Fruit fly (Drosophila melanogaster) whole organism, adult: ENCODE data around the gene sturkopf.

ENCODE experiments used
- CG11617 ChIP-seq: fragments of 200-800 bp; sonication (Bioruptor generic); optimal IDR thresholded peaks from 2 replicates; lab custom pipeline; 2017; ENCODE audit warnings: mild to moderate bottlenecking, missing biosample characterization, missing genetic modification reagents, missing genetic modification characterization
- CG12768 ChIP-seq: fragments of 200-800 bp; sonication (Bioruptor generic); optimal IDR thresholded peaks from 2 replicates; lab custom pipeline; 2017; ENCODE audit warnings: missing biosample characterization, missing genetic modification characterization, mild to moderate bottlenecking, moderate library complexity, missing genetic modification reagents
- CG1620 ChIP-seq: fragments of 200-800 bp; sonication (Bioruptor generic); optimal IDR thresholded peaks from 2 replicates; lab custom pipeline; 2016; ENCODE audit warnings: missing biosample characterization, missing genetic modification characterization
- CG7045 ChIP-seq: fragments of 200-800 bp; sonication (Bioruptor generic); optimal IDR thresholded peaks from 2 replicates; lab custom pipeline; 2017; ENCODE audit warnings: missing biosample characterization, mild to moderate bottlenecking, missing genetic modification characterization
- CG7101 ChIP-seq: fragments of 200-800 bp; sonication (Bioruptor generic); optimal IDR thresholded peaks from 2 replicates; lab custom pipeline; 2018; ENCODE audit warnings: missing biosample characterization, mild to moderate bottlenecking, missing genetic modification characterization, moderate library complexity
- Clk ChIP-seq: fragments of 200-800 bp; sonication (Bioruptor generic); optimal IDR thresholded peaks from 2 replicates; lab custom pipeline; 2017; ENCODE audit warnings: missing biosample characterization, missing genetic modification characterization
- Hr96 ChIP-seq: fragments of 200-800 bp; sonication (Bioruptor generic); optimal IDR thresholded peaks from 2 replicates; lab custom pipeline; 2016; ENCODE audit warnings: missing biosample characterization, missing genetic modification characterization
- Mnt ChIP-seq: fragments of 200-800 bp; sonication (Bioruptor generic); optimal IDR thresholded peaks from 2 replicates; lab custom pipeline; 2016; ENCODE audit warnings: missing biosample characterization, mild to moderate bottlenecking, missing genetic modification characterization
- cic ChIP-seq: fragments of 200-800 bp; sonication (Bioruptor generic); optimal IDR thresholded peaks from 2 replicates; lab custom pipeline; 2017; ENCODE audit warnings: missing biosample characterization, mild to moderate bottlenecking, missing genetic modification characterization, moderate library complexity
- cnc ChIP-seq, 2 experiments: fragments of >200 bp; optimal IDR thresholded peaks; 2 replicates each; lab custom pipeline; 2017
- kay ChIP-seq: fragments of 200-800 bp; sonication (Bioruptor generic); peaks from one replicate; lab custom pipeline; 2016; ENCODE audit warnings: missing biosample characterization, missing genetic modification characterization, borderline replicate concordance
- ovo ChIP-seq: fragments of 200-800 bp; sonication (Bioruptor generic); optimal IDR thresholded peaks from 2 replicates; lab custom pipeline; 2016; ENCODE audit warnings: missing biosample characterization, missing genetic modification characterization
- pad ChIP-seq: fragments of 200-800 bp; sonication (Bioruptor generic); optimal IDR thresholded peaks from 3 replicates; lab custom pipeline; 2017; ENCODE audit warnings: missing biosample characterization, missing genetic modification characterization, mild to moderate bottlenecking, moderate library complexity, missing genetic modification reagents
- tj ChIP-seq: fragments of 200-800 bp; sonication (Bioruptor generic); optimal IDR thresholded peaks from 3 replicates; lab custom pipeline; 2017; ENCODE audit warnings: missing biosample characterization, mild to moderate bottlenecking, missing genetic modification characterization, moderate library complexity

- TF ChIP-seq ovo (GFP tag; lab: Kevin White, UChicago) (no peak), Hr96 (GFP tag; lab: Kevin White, UChicago) (no peak), CG11617 (GFP tag; lab: Kevin White, UChicago) (no peak), kay (GFP tag; lab: Kevin White, UChicago) (no peak), cic (no peak), Mnt (GFP tag; lab: Kevin White, UChicago) (no peak), CG12768 (GFP tag; lab: Kevin White, UChicago) (no peak), CG7045 (no peak), cnc (optimal IDR thresholded peaks at IDR 0.05; lab: Kevin White, UChicago) (no peak), tj (GFP tag; lab: Kevin White, UChicago) (no peak), Clk (no peak), CG7101 (tag; lab: Kevin White, UChicago) (no peak), CG1620 (no peak), pad (GFP tag; lab: Kevin White, UChicago) (no peak)
Observed at dm6 chr3L:1350924-1351215, 37.7 kb upstream of the sturkopf start, which contains the start of gene CG9166.
